Worm (Caenorhabditis elegans) whole organism, young adult: Measurements from ENCODE around the gene crb-1.
"Not testable (repeated sequence)": the region's sequence is repeated elsewhere in the genome, so short reads cannot be mapped to it uniquely, and the experiment has no call there.

Experiments
- B0019.2 ChIP-seq: fragments of 200-800 bp; sonication (Bioruptor generic); conservative IDR thresholded peaks from 2 replicates; pipeline ENCODE4 v1.3.6; 2022; ENCODE audit warnings: missing genetic modification reagents, missing genetic modification characterization, missing compliant biosample characterization
- C06A6.2 ChIP-seq: fragments of 200-800 bp; sonication (Bioruptor generic); conservative IDR thresholded peaks from 2 replicates; pipeline ENCODE4 v1.3.6; 2022; ENCODE audit warnings: missing genetic modification characterization, missing compliant biosample characterization
- C17E4.6 ChIP-seq: fragments of 200-800 bp; sonication (Bioruptor generic); IDR thresholded peaks from 2 replicates; pipeline ENCODE4 v1.3.6; 2022; ENCODE audit warnings: missing genetic modification reagents, missing genetic modification characterization, missing compliant biosample characterization
- D2030.7 ChIP-seq: fragments of 200-800 bp; sonication (Bioruptor generic); IDR thresholded peaks from 2 replicates; pipeline ENCODE4 v1.3.6; 2022; ENCODE audit warnings: missing genetic modification reagents, missing genetic modification characterization, missing compliant biosample characterization
- F33H1.4 ChIP-seq: fragments of 200-800 bp; sonication (Bioruptor generic); IDR thresholded peaks from 2 replicates; pipeline ENCODE4 v1.3.6; 2022; ENCODE audit warnings: missing genetic modification reagents, missing genetic modification characterization, missing compliant biosample characterization
- F37B4.10 ChIP-seq: fragments of 200-800 bp; sonication (Bioruptor generic); IDR thresholded peaks from 2 replicates; pipeline ENCODE4 v1.3.6; 2022; ENCODE audit warnings: missing genetic modification characterization, missing compliant biosample characterization
- F39B2.1 ChIP-seq: fragments of 200-800 bp; sonication (Bioruptor generic); IDR thresholded peaks from 2 replicates; pipeline ENCODE4 v1.3.6; 2022; ENCODE audit warnings: missing genetic modification reagents, missing genetic modification characterization, missing compliant biosample characterization
- K11D2.4 ChIP-seq: fragments of 200-800 bp; sonication (Bioruptor generic); IDR thresholded peaks from 2 replicates; pipeline ENCODE4 v1.3.6; 2022; ENCODE audit warnings: missing genetic modification reagents, missing genetic modification characterization, missing compliant biosample characterization
- Y53G8AR.9 ChIP-seq: fragments of 200-800 bp; sonication (Bioruptor generic); conservative IDR thresholded peaks from 2 replicates; pipeline ENCODE4 v1.3.6; 2022; ENCODE audit warnings: missing genetic modification reagents, missing genetic modification characterization, missing compliant biosample characterization
- Y56A3A.18 ChIP-seq: fragments of 200-800 bp; sonication (Bioruptor generic); IDR thresholded peaks from 2 replicates; pipeline ENCODE4 v1.3.6; 2022; ENCODE audit warnings: missing genetic modification reagents, missing genetic modification characterization, missing compliant biosample characterization
- Y95B8A.8 ChIP-seq: fragments of 200-800 bp; sonication (Bioruptor generic); IDR thresholded peaks from 2 replicates; pipeline ENCODE4 v1.3.6; 2022; ENCODE audit warnings: missing genetic modification reagents, missing genetic modification characterization, missing compliant biosample characterization
- aptf-2 ChIP-seq: fragments of 200-800 bp; sonication (Bioruptor generic); conservative IDR thresholded peaks from 2 replicates; pipeline ENCODE4 v1.3.6; 2022; ENCODE audit warnings: missing genetic modification reagents, missing genetic modification characterization, missing compliant biosample characterization
- aptf-3 ChIP-seq: fragments of 200-800 bp; sonication (Bioruptor generic); IDR thresholded peaks from 2 replicates; pipeline ENCODE4 v1.3.6; 2022; ENCODE audit warnings: missing genetic modification characterization, missing compliant biosample characterization
- attf-3 ChIP-seq: fragments of 200-800 bp; sonication (Bioruptor generic); conservative IDR thresholded peaks from 2 replicates; pipeline ENCODE4 v1.3.6; 2022; ENCODE audit warnings: missing genetic modification reagents, missing genetic modification characterization, missing compliant biosample characterization
- attf-6 ChIP-seq: fragments of 200-800 bp; sonication (Bioruptor generic); IDR thresholded peaks from 2 replicates; pipeline ENCODE4 v1.3.6; 2022; ENCODE audit warnings: missing genetic modification reagents, missing genetic modification characterization, missing compliant biosample characterization
- bed-1 ChIP-seq: fragments of 200-800 bp; sonication (Bioruptor generic); IDR thresholded peaks from 2 replicates; pipeline ENCODE4 v1.3.6; 2022; ENCODE audit warnings: missing genetic modification reagents, missing genetic modification characterization, missing compliant biosample characterization
- cebp-1 ChIP-seq, 2 experiments: fragments of 200-800 bp in 1 of 2; sonication (Bioruptor generic) in 1 of 2; sonication (generic microtip) in 1 of 2; IDR thresholded peaks in 1 of 2; optimal IDR thresholded peaks in 1 of 2; 2 replicates each; pipeline versions ENCODE4 v1.3.6 to Lab custom; 2017 to 2022; ENCODE audit warnings: missing compliant biosample characterization in 2 of 2, missing genetic modification characterization in 2 of 2, mild to moderate bottlenecking in 1 of 2, missing genetic modification reagents in 1 of 2, moderate library complexity in 1 of 2
- cebp-2 ChIP-seq: fragments of 200-800 bp; sonication (Bioruptor generic); IDR thresholded peaks from 2 replicates; pipeline ENCODE4 v1.3.6; 2022; ENCODE audit warnings: missing genetic modification characterization, missing compliant biosample characterization
- ceh-40 ChIP-seq: fragments of 200-800 bp; sonication (Bioruptor generic); IDR thresholded peaks from 2 replicates; pipeline ENCODE4 v1.3.6; 2022; ENCODE audit warnings: missing genetic modification characterization, missing compliant biosample characterization
- ceh-58 ChIP-seq: fragments of 200-800 bp; sonication (Bioruptor generic); IDR thresholded peaks from 2 replicates; pipeline ENCODE4 v1.3.6; 2022; ENCODE audit warnings: missing genetic modification characterization, missing compliant biosample characterization
- ceh-91 ChIP-seq: fragments of 200-800 bp; sonication (Bioruptor generic); IDR thresholded peaks from 2 replicates; pipeline ENCODE4 v1.3.6; 2022; ENCODE audit warnings: missing genetic modification reagents, missing genetic modification characterization, missing compliant biosample characterization
- dox-1 ChIP-seq: fragments of 200-800 bp; sonication (Bioruptor generic); IDR thresholded peaks from 2 replicates; pipeline ENCODE4 v1.3.6; 2022; ENCODE audit warnings: missing genetic modification reagents, missing genetic modification characterization, missing compliant biosample characterization
- egl-18 ChIP-seq: fragments of 200-800 bp; sonication (Bioruptor generic); IDR thresholded peaks from 2 replicates; pipeline ENCODE4 v1.3.6; 2022; ENCODE audit warnings: missing genetic modification reagents, missing genetic modification characterization, missing compliant biosample characterization
- egrh-3 ChIP-seq: fragments of 200-800 bp; sonication (Bioruptor generic); IDR thresholded peaks from 2 replicates; pipeline ENCODE4 v1.3.6; 2022; ENCODE audit warnings: missing genetic modification reagents, missing genetic modification characterization, missing compliant biosample characterization
- ekl-4 ChIP-seq: fragments of 200-800 bp; sonication (Bioruptor generic); IDR thresholded peaks from 2 replicates; pipeline ENCODE4 v1.3.6; 2022; ENCODE audit warnings: missing genetic modification reagents, missing genetic modification characterization, missing compliant biosample characterization
- hsf-1 ChIP-seq: fragments of 200-800 bp; sonication (Bioruptor generic); IDR thresholded peaks from 2 replicates; pipeline ENCODE4 v1.3.6; 2022; ENCODE audit warnings: missing genetic modification reagents, missing genetic modification characterization, missing compliant biosample characterization
- lag-1 ChIP-seq: fragments of 200-800 bp; sonication (Bioruptor generic); IDR thresholded peaks from 2 replicates; pipeline ENCODE4 v1.3.6; 2022; ENCODE audit warnings: missing genetic modification reagents, missing genetic modification characterization, missing compliant biosample characterization
- let-526 ChIP-seq: fragments of 200-800 bp; sonication (Bioruptor generic); IDR thresholded peaks from 2 replicates; pipeline ENCODE4 v1.3.6; 2022; ENCODE audit warnings: missing genetic modification reagents, missing genetic modification characterization, missing compliant biosample characterization
- lin-26 ChIP-seq: fragments of 200-800 bp; sonication (Bioruptor generic); IDR thresholded peaks from 2 replicates; pipeline ENCODE4 v1.3.6; 2022; ENCODE audit warnings: missing genetic modification reagents, missing genetic modification characterization, missing compliant biosample characterization
- madf-3 ChIP-seq: fragments of 200-800 bp; sonication (Bioruptor generic); IDR thresholded peaks from 2 replicates; pipeline ENCODE4 v1.3.6; 2022; ENCODE audit warnings: missing genetic modification reagents, missing genetic modification characterization, missing compliant biosample characterization
- madf-6 ChIP-seq: fragments of 200-800 bp; sonication (Bioruptor generic); IDR thresholded peaks from 2 replicates; pipeline ENCODE4 v1.3.6; 2022; ENCODE audit warnings: missing genetic modification reagents, missing genetic modification characterization, missing compliant biosample characterization
- mcd-1 ChIP-seq: fragments of 200-800 bp; sonication (Bioruptor generic); IDR thresholded peaks from 2 replicates; pipeline ENCODE4 v1.3.6; 2022; ENCODE audit warnings: missing genetic modification reagents, missing genetic modification characterization, missing compliant biosample characterization
- nfya-2 ChIP-seq: fragments of 200-800 bp; sonication (Bioruptor generic); IDR thresholded peaks from 2 replicates; pipeline ENCODE4 v1.3.6; 2022; ENCODE audit warnings: missing genetic modification reagents, missing genetic modification characterization, missing compliant biosample characterization
- nfyb-1 ChIP-seq: fragments of 200-800 bp; sonication (Bioruptor generic); IDR thresholded peaks from 2 replicates; pipeline ENCODE4 v1.3.6; 2022; ENCODE audit warnings: missing genetic modification reagents, missing genetic modification characterization, missing compliant biosample characterization
- nhr-120 ChIP-seq: fragments of 200-800 bp; sonication (Bioruptor generic); IDR thresholded peaks from 2 replicates; pipeline ENCODE4 v1.3.6; 2022; ENCODE audit warnings: missing genetic modification characterization, missing compliant biosample characterization
- pbrm-1 ChIP-seq: fragments of 200-800 bp; sonication (Bioruptor generic); IDR thresholded peaks from 2 replicates; pipeline ENCODE4 v1.3.6; 2022; ENCODE audit warnings: missing genetic modification reagents, missing genetic modification characterization, missing compliant biosample characterization
- rcor-1 ChIP-seq: fragments of 200-800 bp; sonication (Bioruptor generic); IDR thresholded peaks from 2 replicates; pipeline ENCODE4 v1.3.6; 2022; ENCODE audit warnings: missing genetic modification reagents, missing genetic modification characterization, missing compliant biosample characterization
- sea-2 ChIP-seq: fragments of 200-800 bp; sonication (Bioruptor generic); IDR thresholded peaks from 2 replicates; pipeline ENCODE4 v1.3.6; 2022; ENCODE audit warnings: missing genetic modification characterization, missing compliant biosample characterization
- ztf-25 ChIP-seq: fragments of 200-800 bp; sonication (Bioruptor generic); IDR thresholded peaks from 2 replicates; pipeline ENCODE4 v1.3.6; 2022; ENCODE audit warnings: missing genetic modification reagents, missing genetic modification characterization, missing compliant biosample characterization
- ztf-6 ChIP-seq: fragments of 200-800 bp; sonication (Bioruptor generic); IDR thresholded peaks from 2 replicates; pipeline ENCODE4 v1.3.6; 2022; ENCODE audit warnings: missing genetic modification reagents, missing genetic modification characterization, missing compliant biosample characterization

The crb-1 gene

DNA sequence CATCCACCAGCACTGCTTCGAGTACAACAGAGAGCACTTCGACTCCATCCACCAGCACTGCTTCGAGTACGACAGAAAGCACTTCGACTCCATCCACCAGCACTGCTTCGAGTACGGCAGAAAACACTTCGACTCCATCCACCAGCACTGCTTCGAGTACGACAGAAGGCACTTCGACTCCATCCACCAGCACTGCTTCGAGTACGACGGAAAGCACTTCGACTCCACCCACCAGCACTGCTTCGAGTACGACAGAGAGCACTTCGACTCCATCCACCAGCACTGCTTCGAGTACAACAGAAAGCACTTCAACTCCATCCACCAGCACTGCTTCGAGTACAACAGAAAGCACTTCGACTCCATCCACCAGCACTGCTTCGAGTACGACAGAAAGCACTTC, 30.9 kb upstream of the crb-1 start:
- 0 out of 2 replicates have a peak, but pooled peaks have one; percentile 6 for TF ChIP-seq egrh-3 (GFP tag; lab: Robert Waterston, UW)
- TF ChIP-seq sea-2: 0 out of 2 replicates have a peak, but pooled peaks have one; percentile 69
- TF ChIP-seq F37B4.10 (GFP tag; lab: Robert Waterston, UW): peak; percentile 76; the same call in 1 of the 2 replicates
- peak; percentile 39; the same call in 1 of the 2 replicates for TF ChIP-seq cebp-1 (GFP tag; IDR thresholded peaks at IDR 0.05; lab: Robert Waterston, UW)
- not testable (repeated sequence) for TF ChIP-seq cebp-1 (tag; optimal IDR thresholded peaks at IDR 0.05; lab: Kevin White, UChicago)
- 0 out of 2 replicates have a peak, but pooled peaks have one; percentile 10 for TF ChIP-seq ceh-91 (GFP tag; lab: Robert Waterston, UW)
- TF ChIP-seq egl-18 (GFP tag; lab: Robert Waterston, UW): peak; percentile 86
- peak; percentile 85 for TF ChIP-seq madf-3 (GFP tag; lab: Robert Waterston, UW)
- TF ChIP-seq Y53G8AR.9 (GFP tag; lab: Robert Waterston, UW): peak; percentile 36; the same call in 1 of the 2 replicates
- peak; percentile 87; the same call in 1 of the 2 replicates for TF ChIP-seq bed-1
- TF ChIP-seq ceh-58 (GFP tag; lab: Robert Waterston, UW): peak; percentile 90; the same call in 1 of the 2 replicates
- TF ChIP-seq ztf-25: peak; percentile 41; the same call in 1 of the 2 replicates
- TF ChIP-seq ceh-40 (GFP tag; lab: Robert Waterston, UW): 0 out of 2 replicates have a peak, but pooled peaks have one; percentile 65
- peak; percentile 71; the same call in 1 of the 2 replicates for TF ChIP-seq hsf-1 (GFP tag; lab: Robert Waterston, UW)
- TF ChIP-seq attf-6 (GFP tag; lab: Robert Waterston, UW): peak; percentile 40; the same call in 1 of the 2 replicates
- peak; percentile 16; the same call in 1 of the 2 replicates for TF ChIP-seq D2030.7 (GFP tag; lab: Robert Waterston, UW)
- TF ChIP-seq nhr-120: peak; percentile 77; the same call in 1 of the 2 replicates
- TF ChIP-seq Y56A3A.18: 0 out of 2 replicates have a peak, but pooled peaks have one; percentile 59
- peak; percentile 31; the same call in 1 of the 2 replicates for TF ChIP-seq mcd-1 (GFP tag; lab: Robert Waterston, UW)
- 0 out of 2 replicates have a peak, but pooled peaks have one; percentile 12 for TF ChIP-seq pbrm-1 (GFP tag; lab: Robert Waterston, UW)
- TF ChIP-seq rcor-1 (GFP tag; lab: Robert Waterston, UW): peak; percentile 64
- 0 out of 2 replicates have a peak, but pooled peaks have one; percentile 41 for TF ChIP-seq nfyb-1 (GFP tag; lab: Robert Waterston, UW)
- TF ChIP-seq dox-1 (GFP tag; lab: Robert Waterston, UW): peak; percentile 30; the same call in 1 of the 2 replicates
- peak; percentile 57 for TF ChIP-seq Y95B8A.8 (GFP tag; lab: Robert Waterston, UW)
- peak; percentile 30; the same call in 1 of the 2 replicates for TF ChIP-seq ekl-4
- peak; percentile 68; the same call in 1 of the 2 replicates for TF ChIP-seq lin-26
- TF ChIP-seq attf-3: peak; percentile 45; the same call in 1 of the 2 replicates
- TF ChIP-seq let-526: peak; percentile 13
- 0 out of 2 replicates have a peak, but pooled peaks have one; percentile 60 for TF ChIP-seq lag-1 (GFP tag; lab: Robert Waterston, UW)
- 0 out of 2 replicates have a peak, but pooled peaks have one; percentile 35 for TF ChIP-seq C17E4.6 (GFP tag; lab: Robert Waterston, UW)
- peak; percentile 28; the same call in 1 of the 2 replicates for TF ChIP-seq F33H1.4 (GFP tag; lab: Robert Waterston, UW)

DNA sequence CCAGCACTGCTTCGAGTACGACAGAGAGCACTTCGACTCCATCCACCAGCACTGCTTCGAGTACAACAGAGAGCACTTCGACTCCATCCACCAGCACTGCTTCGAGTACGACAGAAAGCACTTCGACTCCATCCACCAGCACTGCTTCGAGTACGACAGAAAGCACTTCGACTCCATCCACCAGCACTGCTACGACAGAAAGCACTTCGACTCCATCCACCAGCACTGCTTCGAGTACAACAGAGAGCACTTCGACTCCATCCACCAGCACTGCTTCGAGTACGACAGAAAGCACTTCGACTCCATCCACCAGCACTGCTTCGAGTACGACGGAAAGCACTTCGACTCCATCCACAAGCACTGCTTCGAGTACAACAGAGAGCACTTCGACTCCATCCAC, 28.7 kb upstream of the crb-1 start:
- TF ChIP-seq sea-2 (peak; percentile 85), Y53G8AR.9 (GFP tag; lab: Robert Waterston, UW) (peak; percentile 71; the same call in 1 of the 2 replicates), madf-3 (GFP tag; lab: Robert Waterston, UW) (peak; percentile 74; the same call in 1 of the 2 replicates), Y56A3A.18 (peak; percentile 86; the same call in 1 of the 2 replicates), attf-6 (GFP tag; lab: Robert Waterston, UW) (peak; percentile 70; the same call in 1 of the 2 replicates), madf-6 (0 out of 2 replicates have a peak, but pooled peaks have one; percentile 28), nfya-2 (GFP tag; lab: Robert Waterston, UW) (0 out of 2 replicates have a peak, but pooled peaks have one; percentile 84), C06A6.2 (peak; percentile 64; the same call in 1 of the 2 replicates), ceh-58 (GFP tag; lab: Robert Waterston, UW) (peak; percentile 92; the same call in 1 of the 2 replicates), cebp-2 (GFP tag; lab: Robert Waterston, UW) (peak; percentile 99), pbrm-1 (GFP tag; lab: Robert Waterston, UW) (0 out of 2 replicates have a peak, but pooled peaks have one; percentile 47), let-526 (peak; percentile 73; the same call in 1 of the 2 replicates), ztf-6 (GFP tag; lab: Robert Waterston, UW) (peak; percentile 90), ekl-4 (peak; percentile 67; the same call in 1 of the 2 replicates), lag-1 (GFP tag; lab: Robert Waterston, UW) (peak; percentile 96), nhr-120 (peak; percentile 97), K11D2.4 (GFP tag; lab: Robert Waterston, UW) (0 out of 2 replicates have a peak, but pooled peaks have one; percentile 55), B0019.2 (peak; percentile 48), F39B2.1 (GFP tag; lab: Robert Waterston, UW) (0 out of 2 replicates have a peak, but pooled peaks have one; percentile 10), aptf-3 (peak; percentile 97), ztf-25 (peak; percentile 81; the same call in 1 of the 2 replicates), D2030.7 (GFP tag; lab: Robert Waterston, UW) (peak; percentile 59), egl-18 (GFP tag; lab: Robert Waterston, UW) (peak; percentile 88; the same call in 1 of the 2 replicates), aptf-2 (GFP tag; lab: Robert Waterston, UW) (peak; percentile 70; the same call in 1 of the 2 replicates), egrh-3 (GFP tag; lab: Robert Waterston, UW) (peak; percentile 79; the same call in 1 of the 2 replicates), cebp-1 (GFP tag; IDR thresholded peaks at IDR 0.05; lab: Robert Waterston, UW) (peak; percentile 57; the same call in 1 of the 2 replicates), nfyb-1 (GFP tag; lab: Robert Waterston, UW) (peak; percentile 76)
- not testable (repeated sequence) for TF ChIP-seq cebp-1 (tag; optimal IDR thresholded peaks at IDR 0.05; lab: Kevin White, UChicago)
- TF ChIP-seq, all 124 proteins: peak for 27; not testable (repeated sequence) for 97
